Fruit fly (Drosophila melanogaster) whole organism, embryonic: ENCODE data around the gene CG6041.

Experiments used
- Aef1 ChIP-seq: fragments of 200-800 bp; sonication (Bioruptor generic); IDR thresholded peaks from 3 replicates; pipeline ENCODE4 v1.3.6; 2022; ENCODE audit warnings: missing biosample characterization, missing genetic modification characterization
- CG11085 ChIP-seq: fragments of 200-800 bp; sonication (Bioruptor generic); IDR thresholded peaks from 2 replicates; pipeline ENCODE4 v1.3.6; 2022; ENCODE audit warnings: missing biosample characterization, missing genetic modification characterization
- CG11247 ChIP-seq: fragments of 200-800 bp; sonication (Bioruptor generic); IDR thresholded peaks from 2 replicates; pipeline ENCODE4 v1.3.6; 2022; ENCODE audit warnings: missing biosample characterization, missing genetic modification characterization
- CG11560 ChIP-seq: fragments of 200-800 bp; sonication (Bioruptor generic); IDR thresholded peaks from 3 replicates; pipeline ENCODE4 v1.3.6; 2022; ENCODE audit warnings: missing biosample characterization, missing genetic modification characterization
- CG12071 ChIP-seq: fragments of 200-800 bp; sonication (Bioruptor generic); optimal IDR thresholded peaks from 3 replicates; lab custom pipeline; 2018; ENCODE audit warnings: missing biosample characterization, mild to moderate bottlenecking, missing genetic modification characterization
- CG12104 ChIP-seq: fragments of 200-800 bp; sonication (Bioruptor generic); optimal IDR thresholded peaks from 3 replicates; lab custom pipeline; 2016; ENCODE audit warnings: missing biosample characterization, missing genetic modification characterization
- CG13287 ChIP-seq: fragments of 200-800 bp; sonication (Bioruptor generic); IDR thresholded peaks from 2 replicates; pipeline ENCODE4 v1.3.6; 2022; ENCODE audit warnings: missing biosample characterization, missing genetic modification characterization; ENCODE audit not compliant: partially characterized antibody
- CG14014 ChIP-seq: fragments of 200-800 bp; sonication (Bioruptor generic); IDR thresholded peaks from 2 replicates; pipeline ENCODE4 v1.3.6; 2022; ENCODE audit warnings: missing biosample characterization, missing genetic modification characterization
- CG14441 ChIP-seq: fragments of 200-800 bp; sonication (Bioruptor generic); IDR thresholded peaks from 2 replicates; pipeline ENCODE4 v1.3.6; 2022; ENCODE audit warnings: missing biosample characterization, missing genetic modification characterization
- CG14710 ChIP-seq: fragments of 200-800 bp; sonication (Bioruptor generic); optimal IDR thresholded peaks from 3 replicates; lab custom pipeline; 2019; ENCODE audit warnings: missing biosample characterization, mild to moderate bottlenecking, missing genetic modification characterization, moderate library complexity
- CG1647 ChIP-seq: fragments of 200-800 bp; sonication (Bioruptor generic); optimal IDR thresholded peaks from 3 replicates; lab custom pipeline; 2016; ENCODE audit warnings: missing biosample characterization, missing genetic modification characterization
- CG18011 ChIP-seq: fragments of 200-800 bp; sonication (Bioruptor generic); optimal IDR thresholded peaks from 2 replicates; lab custom pipeline; 2017; ENCODE audit warnings: missing biosample characterization, missing genetic modification characterization, mild to moderate bottlenecking, moderate library complexity, missing genotype
- CG2875 ChIP-seq: fragments of 200-800 bp; sonication (Bioruptor generic); optimal IDR thresholded peaks from 2 replicates; lab custom pipeline; 2017; ENCODE audit warnings: missing biosample characterization, mild to moderate bottlenecking, missing genetic modification characterization, missing genetic modification reagents
- CG34422 ChIP-seq: fragments of 200-800 bp; sonication (Bioruptor generic); IDR thresholded peaks from 3 replicates; pipeline ENCODE4 v1.3.6; 2022; ENCODE audit warnings: missing biosample characterization, missing genetic modification characterization
- CG3847 ChIP-seq: fragments of 200-800 bp; sonication (Bioruptor generic); IDR thresholded peaks from 2 replicates; pipeline ENCODE4 v1.3.6; 2022; ENCODE audit warnings: missing biosample characterization, missing genetic modification characterization
- CG6689 ChIP-seq: fragments of 200-800 bp; sonication (Bioruptor generic); IDR thresholded peaks from 2 replicates; pipeline ENCODE4 v1.3.6; 2022; ENCODE audit warnings: missing biosample characterization, missing genetic modification characterization
- CG6854 ChIP-seq: fragments of 200-800 bp; sonication (Bioruptor generic); optimal IDR thresholded peaks from 3 replicates; lab custom pipeline; 2017; ENCODE audit warnings: missing biosample characterization, mild to moderate bottlenecking, missing genetic modification characterization
- CG7271 ChIP-seq: fragments of 200-800 bp; sonication (Bioruptor generic); optimal IDR thresholded peaks from 2 replicates; lab custom pipeline; 2018; ENCODE audit warnings: missing biosample characterization, mild to moderate bottlenecking, missing genetic modification characterization, moderate library complexity
- CG7987 ChIP-seq: fragments of 200-800 bp; sonication (Bioruptor generic); optimal IDR thresholded peaks from 2 replicates; lab custom pipeline; 2018; ENCODE audit warnings: missing biosample characterization, mild to moderate bottlenecking, missing genetic modification characterization, moderate library complexity
- CG9727 ChIP-seq: fragments of 200-800 bp; sonication (Bioruptor generic); optimal IDR thresholded peaks from 3 replicates; lab custom pipeline; 2017; ENCODE audit warnings: missing biosample characterization, mild to moderate bottlenecking, missing genetic modification characterization
- Dip2 ChIP-seq: fragments of 200-800 bp; sonication (Bioruptor generic); IDR thresholded peaks from 2 replicates; pipeline ENCODE4 v1.3.6; 2022; ENCODE audit warnings: missing biosample characterization, missing genetic modification characterization
- Dp ChIP-seq: fragments of 200-800 bp; sonication (Bioruptor generic); optimal IDR thresholded peaks from 2 replicates; lab custom pipeline; 2018; ENCODE audit warnings: missing biosample characterization, mild to moderate bottlenecking, missing genetic modification characterization, moderate library complexity
- Ets97D ChIP-seq: fragments of 200-800 bp; sonication (Bioruptor generic); optimal IDR thresholded peaks from 3 replicates; lab custom pipeline; 2016; ENCODE audit warnings: missing biosample characterization, missing genetic modification characterization
- H15 ChIP-seq: fragments of 200-800 bp; sonication (Bioruptor generic); IDR thresholded peaks from 3 replicates; pipeline ENCODE4 v1.3.6; 2022; ENCODE audit warnings: missing biosample characterization, missing genetic modification characterization
- Hmr ChIP-seq: fragments of 200-800 bp; sonication (Bioruptor generic); optimal IDR thresholded peaks from 3 replicates; lab custom pipeline; 2017; ENCODE audit warnings: mild to moderate bottlenecking, missing biosample characterization, missing genetic modification reagents, missing genetic modification characterization
- Hr3 ChIP-seq: fragments of 200-800 bp; sonication (Bioruptor generic); optimal IDR thresholded peaks from 3 replicates; lab custom pipeline; 2016; ENCODE audit warnings: missing biosample characterization, missing genetic modification characterization
- Hr78 ChIP-seq, 2 experiments: fragments of 200-800 bp in 1 of 2; fragments of >200 bp in 1 of 2; sonication (Bioruptor generic) in 1 of 2; optimal IDR thresholded peaks; 2 replicates each; lab custom pipeline; 2017 to 2019; ENCODE audit warnings: missing biosample characterization in 2 of 2, missing genetic modification characterization in 2 of 2, mild to moderate bottlenecking in 1 of 2, moderate library complexity in 1 of 2
- Mes4 ChIP-seq: fragments of 200-800 bp; sonication (Bioruptor generic); optimal IDR thresholded peaks from 2 replicates; lab custom pipeline; 2016; ENCODE audit warnings: missing biosample characterization, missing genetic modification characterization
- Sry-β ChIP-seq: fragments of 200-800 bp; sonication (Bioruptor generic); optimal IDR thresholded peaks from 2 replicates; lab custom pipeline; 2018; ENCODE audit warnings: missing biosample characterization, mild to moderate bottlenecking, missing genetic modification characterization, moderate library complexity
- ac ChIP-seq: fragments of 200-800 bp; sonication (Bioruptor generic); optimal IDR thresholded peaks from 3 replicates; lab custom pipeline; 2017; ENCODE audit warnings: missing biosample characterization, mild to moderate bottlenecking, missing genetic modification characterization
- ap ChIP-seq: fragments of 200-800 bp; sonication (Bioruptor generic); IDR thresholded peaks from 2 replicates; pipeline ENCODE4 v1.3.6; 2022; ENCODE audit warnings: missing biosample characterization, missing genetic modification characterization
- az2 ChIP-seq: fragments of 200-800 bp; sonication (Bioruptor generic); optimal IDR thresholded peaks from 3 replicates; lab custom pipeline; 2016; ENCODE audit warnings: missing biosample characterization, missing genetic modification characterization
- chinmo ChIP-seq: fragments of 200-800 bp; sonication (Bioruptor generic); IDR thresholded peaks from 4 replicates; pipeline ENCODE4 v1.3.6; 2022; ENCODE audit warnings: missing biosample characterization, missing genetic modification characterization; ENCODE audit not compliant: partially characterized antibody
- ci ChIP-seq: fragments of 200-800 bp; sonication (Bioruptor generic); IDR thresholded peaks from 3 replicates; pipeline ENCODE4 v1.3.6; 2022; ENCODE audit warnings: missing biosample characterization, missing genetic modification characterization
- crol ChIP-seq: fragments of 200-800 bp; sonication (Bioruptor generic); IDR thresholded peaks from 2 replicates; pipeline ENCODE4 v1.3.6; 2022; ENCODE audit warnings: missing biosample characterization, missing genetic modification characterization
- danr ChIP-seq: fragments of 200-800 bp; sonication (Bioruptor generic); IDR thresholded peaks from 2 replicates; pipeline ENCODE4 v1.3.6; 2022; ENCODE audit warnings: missing biosample characterization, missing genetic modification characterization
- fru ChIP-seq: fragments of >200 bp; optimal IDR thresholded peaks from 2 replicates; lab custom pipeline; 2017
- gcm ChIP-seq: fragments of 200-800 bp; sonication (Bioruptor generic); optimal IDR thresholded peaks from 2 replicates; lab custom pipeline; 2019; ENCODE audit warnings: missing biosample characterization, mild to moderate bottlenecking, missing genetic modification characterization, moderate library complexity
- gsb ChIP-seq: fragments of 200-800 bp; sonication (Bioruptor generic); IDR thresholded peaks from 2 replicates; pipeline ENCODE4 v1.3.6; 2022; ENCODE audit warnings: missing biosample characterization, missing genetic modification characterization
- insv ChIP-seq, 2 experiments: fragments of 200-800 bp; sonication (Bioruptor generic); optimal IDR thresholded peaks; 3 replicates each; lab custom pipeline; 2016 to 2018; ENCODE audit warnings: missing biosample characterization in 2 of 2, missing genetic modification characterization in 2 of 2
- lbe ChIP-seq: fragments of 200-800 bp; sonication (Bioruptor generic); optimal IDR thresholded peaks from 2 replicates; lab custom pipeline; 2016; ENCODE audit warnings: missing biosample characterization, mild to moderate bottlenecking, missing genetic modification characterization
- nau ChIP-seq: fragments of 200-800 bp; sonication (Bioruptor generic); optimal IDR thresholded peaks from 3 replicates; lab custom pipeline; 2017; ENCODE audit warnings: missing biosample characterization, mild to moderate bottlenecking, missing genetic modification characterization, missing genetic modification reagents
- pros ChIP-seq: fragments of 200-800 bp; sonication (Bioruptor generic); optimal IDR thresholded peaks from 3 replicates; lab custom pipeline; 2019; ENCODE audit warnings: missing biosample characterization, mild to moderate bottlenecking, missing genetic modification characterization, moderate library complexity
- pum ChIP-seq: fragments of 200-800 bp; sonication (Bioruptor generic); optimal IDR thresholded peaks from 2 replicates; lab custom pipeline; 2016; ENCODE audit warnings: missing biosample characterization, missing genetic modification characterization
- salm ChIP-seq: fragments of 200-800 bp; sonication (Bioruptor generic); optimal IDR thresholded peaks from 2 replicates; lab custom pipeline; 2018; ENCODE audit warnings: missing biosample characterization, mild to moderate bottlenecking, missing genetic modification characterization
- sens ChIP-seq: fragments of 200-800 bp; sonication (Bioruptor generic); peaks from one replicate; lab custom pipeline; 2016; ENCODE audit warnings: missing biosample characterization, missing genetic modification characterization
- sim ChIP-seq: fragments of 200-800 bp; sonication (Bioruptor generic); IDR thresholded peaks from 2 replicates; pipeline ENCODE4 v1.3.6; 2022; ENCODE audit warnings: missing biosample characterization, missing genetic modification characterization
- slou ChIP-seq: fragments of 200-800 bp; sonication (Bioruptor generic); optimal IDR thresholded peaks from 3 replicates; lab custom pipeline; 2016; ENCODE audit warnings: missing biosample characterization, missing genetic modification characterization
- so ChIP-seq: fragments of 200-800 bp; sonication (Bioruptor generic); IDR thresholded peaks from 3 replicates; pipeline ENCODE4 v1.3.6; 2022; ENCODE audit warnings: missing biosample characterization, missing genetic modification characterization
- sqz ChIP-seq: fragments of 200-800 bp; sonication (Bioruptor generic); optimal IDR thresholded peaks from 3 replicates; lab custom pipeline; 2018; ENCODE audit warnings: missing biosample characterization, mild to moderate bottlenecking, missing genetic modification characterization
- tx ChIP-seq: fragments of 200-800 bp; sonication (Bioruptor generic); optimal IDR thresholded peaks from 2 replicates; lab custom pipeline; 2016; ENCODE audit warnings: missing biosample characterization, missing genetic modification characterization

The CG6041 gene

DNA sequence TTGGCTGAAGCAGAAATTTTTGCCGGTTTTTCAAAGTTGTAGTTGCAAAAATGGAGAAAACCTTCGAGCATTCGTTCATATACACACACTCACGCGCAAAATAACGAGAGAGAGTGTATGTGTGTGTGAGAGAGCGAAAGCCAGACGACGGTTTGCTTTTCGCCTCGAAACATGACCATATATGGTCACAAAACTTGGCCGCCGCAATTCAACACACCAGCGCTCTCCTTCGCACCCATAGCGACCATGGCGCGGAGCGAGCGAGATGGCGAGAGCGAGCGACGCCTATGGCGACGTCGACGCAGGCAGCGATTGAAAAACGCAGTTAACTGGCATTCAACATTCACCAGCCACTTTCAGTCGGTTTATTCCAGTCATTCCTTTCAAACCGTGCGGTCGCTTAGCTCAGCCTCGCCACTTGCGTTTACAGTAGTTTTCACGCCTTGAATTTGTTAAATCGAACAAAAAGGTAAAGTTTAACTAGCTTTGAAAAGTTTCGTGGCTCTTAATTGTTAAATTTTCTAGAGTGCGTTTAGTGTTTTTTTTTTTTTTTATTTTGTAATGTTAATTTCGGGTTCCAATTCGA is 46.2 kb upstream of the CG6041 start (continued):
- TF ChIP-seq CG13287 (GFP tag; lab: Robert Waterston, UW), result no peak; the same call in 1 of the 2 replicates
- TF ChIP-seq sens (GFP tag; lab: Kevin White, UChicago), result peak; percentile 92
- peak; percentile 86; the same call in 2 of the 4 replicates for TF ChIP-seq chinmo (GFP tag; lab: Robert Waterston, UW)
- TF ChIP-seq Hr78 (GFP tag; optimal IDR thresholded peaks at IDR 0.05; lab: Kevin White, UChicago), result no peak
- no peak for TF ChIP-seq CG12071 (GFP tag; lab: Kevin White, UChicago)
- no peak for TF ChIP-seq Dip2 (GFP tag; lab: Robert Waterston, UW)
- no peak for TF ChIP-seq Sry-β (GFP tag; lab: Kevin White, UChicago)
- TF ChIP-seq CG11560 (tag; lab: Robert Waterston, UW), result no peak
- no peak for TF ChIP-seq CG6689 (GFP tag; lab: Robert Waterston, UW)
- TF ChIP-seq CG7987 (GFP tag; lab: Kevin White, UChicago), result no peak
- no peak for TF ChIP-seq pum (GFP tag; lab: Kevin White, UChicago)
- TF ChIP-seq insv (GFP tag; optimal IDR thresholded peaks at IDR 0.05; lab: Kevin White, UChicago), result peak in 1 of 2 experiments; percentile 37
- peak; percentile 31 for TF ChIP-seq CG3847 (GFP tag; lab: Robert Waterston, UW)
- no peak for TF ChIP-seq CG14710 (tag; lab: Kevin White, UChicago)
- no peak for TF ChIP-seq CG7271 (tag; lab: Kevin White, UChicago)
- no peak for TF ChIP-seq salm (tag; lab: Kevin White, UChicago)
- no peak; the same call in 1 of the 2 replicates for TF ChIP-seq CG14014 (GFP tag; lab: Robert Waterston, UW)
- TF ChIP-seq CG14441, result no peak
- TF ChIP-seq CG12104 (GFP tag; lab: Kevin White, UChicago), result no peak
- TF ChIP-seq fru (lab: Kevin White, UChicago), result no peak
- TF ChIP-seq slou (GFP tag; lab: Kevin White, UChicago), result no peak
- TF ChIP-seq tx (GFP tag; lab: Kevin White, UChicago), result no peak
- TF ChIP-seq danr (GFP tag; lab: Robert Waterston, UW), result no peak
- TF ChIP-seq Aef1, result no peak
- TF ChIP-seq CG9727 (GFP tag; lab: Kevin White, UChicago), result peak; percentile 36
- TF ChIP-seq CG34422, result peak; percentile 71; the same call in 2 of the 3 replicates
- no peak for TF ChIP-seq Dp (GFP tag; lab: Kevin White, UChicago)
- TF ChIP-seq lbe (GFP tag; lab: Kevin White, UChicago), result peak; percentile 41
- no peak for TF ChIP-seq CG1647 (GFP tag; lab: Kevin White, UChicago)
- TF ChIP-seq ci (GFP tag; lab: Robert Waterston, UW), result peak; percentile 70
- no peak for TF ChIP-seq crol (GFP tag; lab: Robert Waterston, UW)
- TF ChIP-seq sim (GFP tag; lab: Robert Waterston, UW), result no peak
- TF ChIP-seq so, result no peak
- peak; percentile 63 for TF ChIP-seq Hmr (GFP tag; lab: Kevin White, UChicago)
- no peak for TF ChIP-seq H15 (GFP tag; lab: Robert Waterston, UW)
- TF ChIP-seq ap, result no peak
- TF ChIP-seq gsb (GFP tag; lab: Robert Waterston, UW), result no peak
- peak; percentile 38 for TF ChIP-seq CG11247 (GFP tag; lab: Robert Waterston, UW)
- peak; percentile 28 for TF ChIP-seq sqz (GFP tag; lab: Kevin White, UChicago)
- TF ChIP-seq CG2875, result peak; percentile 51
- TF ChIP-seq Hr3 (GFP tag; lab: Kevin White, UChicago), result no peak
- peak; percentile 26 for TF ChIP-seq gcm
- no peak for TF ChIP-seq Ets97D (GFP tag; lab: Kevin White, UChicago)
- no peak for TF ChIP-seq nau (GFP tag; lab: Kevin White, UChicago)
- no peak for TF ChIP-seq CG18011 (GFP tag; lab: Kevin White, UChicago)
- no peak for TF ChIP-seq CG6854 (GFP tag; lab: Kevin White, UChicago)
- TF ChIP-seq Mes4, result no peak
- peak; percentile 44 for TF ChIP-seq pros (GFP tag; lab: Kevin White, UChicago)
- no peak for TF ChIP-seq CG11085 (GFP tag; lab: Robert Waterston, UW)
- no peak for TF ChIP-seq ac (GFP tag; lab: Kevin White, UChicago)
- TF ChIP-seq az2 (GFP tag; lab: Kevin White, UChicago), result no peak
